Worm (Caenorhabditis elegans): ENCODE data around the gene col-139.

DNA sequence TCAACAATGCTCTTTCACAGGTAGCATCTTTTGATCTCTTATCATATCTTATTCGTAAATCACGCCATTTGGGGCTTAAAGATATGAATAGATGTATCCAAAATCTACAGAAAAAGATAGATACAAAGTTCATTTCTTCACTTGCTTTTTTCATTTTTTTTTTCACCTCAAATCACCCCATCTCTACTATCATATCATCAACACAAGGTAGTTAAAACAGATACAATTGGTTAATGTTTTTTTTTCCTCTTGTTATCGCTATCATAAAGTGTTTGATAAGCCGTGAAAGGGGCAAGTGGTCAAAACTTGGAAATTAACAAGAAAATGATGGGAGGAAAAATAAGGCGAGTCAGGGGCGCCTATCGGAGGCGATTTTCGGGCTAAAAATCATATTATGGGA, 23.5 kb downstream of the col-139 start:
- TF ChIP-seq nfya-1 (tag; optimal IDR thresholded peaks at IDR 0.05; ENCODE audit: borderline replicate concordance, insufficient read depth) (no peak), snpc-1.3 (tag; optimal IDR thresholded peaks at IDR 0.05; ENCODE audit: insufficient read depth) (no peak), ZK185.1 (tag; optimal IDR thresholded peaks at IDR 0.05; ENCODE audit: poor library complexity, severe bottlenecking) (no peak), ceh-58 (GFP tag; IDR thresholded peaks at IDR 0.05) (no peak), snpc-4 (GFP tag; optimal IDR thresholded peaks at IDR 0.05) (no peak), snpc-4 (tag; optimal IDR thresholded peaks at IDR 0.05) (no peak)
